Worm (Caenorhabditis elegans): ENCODE data around the gene Y51H7BR.7.

ce11 chrII:1538589-1538988 lies 13.2 kb upstream of the Y51H7BR.7 start, which contains the start of gene fbxb-44:
- no peak for TF ChIP-seq lin-15B (tag; optimal IDR thresholded peaks at IDR 0.05)
- no peak for TF ChIP-seq nhr-11 (tag; optimal IDR thresholded peaks at IDR 0.05)
- TF ChIP-seq R02D3.7 (tag; optimal IDR thresholded peaks at IDR 0.05): no peak
- TF ChIP-seq fkh-10 (GFP tag; optimal IDR thresholded peaks at IDR 0.05): no peak

Measured in whole organism, L3 larva.